Worm (Caenorhabditis elegans): ENCODE data around the gene F38A1.9.

DNA sequence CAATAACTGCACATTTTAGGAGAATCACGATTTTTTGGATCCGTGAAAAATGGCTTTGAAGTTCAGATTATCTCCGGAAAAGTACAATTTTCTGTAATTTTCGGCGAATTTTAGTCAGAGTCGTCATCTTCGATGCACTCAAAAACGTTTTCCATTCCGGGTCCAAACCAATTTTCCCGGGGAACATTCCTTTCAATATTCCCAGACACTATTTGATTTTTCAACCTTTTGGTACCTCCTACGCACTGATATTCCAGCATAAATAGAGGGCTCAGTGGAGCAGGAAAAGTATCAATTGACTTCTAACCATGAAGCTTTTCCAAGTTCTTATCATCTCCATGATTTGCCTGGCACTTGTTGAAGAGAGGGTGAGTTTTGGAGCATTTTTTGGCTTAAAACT, 13.6 kb downstream of the F38A1.9 start, which contains the start of gene W09G12.6:
- TF ChIP-seq lin-13 (tag; optimal IDR thresholded peaks at IDR 0.05) (no peak), elt-3 (tag; optimal IDR thresholded peaks at IDR 0.05) (no peak), nhr-76 (tag; optimal IDR thresholded peaks at IDR 0.05) (no peak), nhr-28 (tag; optimal IDR thresholded peaks at IDR 0.05) (no peak), lsy-2 (tag; optimal IDR thresholded peaks at IDR 0.05) (no peak), drap-1 (GFP tag; optimal IDR thresholded peaks at IDR 0.05) (no peak), nhr-237 (tag; optimal IDR thresholded peaks at IDR 0.05) (no peak), ceh-39 (tag; optimal IDR thresholded peaks at IDR 0.05) (no peak), snpc-4 (tag; optimal IDR thresholded peaks at IDR 0.05) (no peak)

Data from whole organism, mixed stage, embryonic.